Worm (Caenorhabditis elegans) whole organism, early embryonic: ENCODE measurements around the gene cng-1.

ENCODE experiments used
- B0310.2 ChIP-seq: sonication (generic microtip); optimal IDR thresholded peaks from 2 replicates; lab custom pipeline; 2016; ENCODE audit warnings: mild to moderate bottlenecking, missing genetic modification characterization, missing compliant biosample characterization
- F13C5.2 ChIP-seq: sonication (generic microtip); optimal IDR thresholded peaks from 2 replicates; lab custom pipeline; 2017; ENCODE audit warnings: mild to moderate bottlenecking, missing genetic modification characterization, inconsistent platforms, missing compliant biosample characterization
- aly-1 ChIP-seq: sonication (generic microtip); optimal IDR thresholded peaks from 2 replicates; lab custom pipeline; 2016; ENCODE audit warnings: missing genetic modification characterization, missing compliant biosample characterization
- ama-1 ChIP-seq: fragments of 150-350 bp; optimal IDR thresholded peaks from 2 replicates; lab custom pipeline; 2014
- ceh-13 ChIP-seq: fragments of 200-800 bp; sonication (Bioruptor generic); optimal IDR thresholded peaks from 2 replicates; lab custom pipeline; 2018; ENCODE audit warnings: mild to moderate bottlenecking, missing genetic modification characterization, missing compliant biosample characterization
- ceh-36 ChIP-seq: sonication (generic microtip); optimal IDR thresholded peaks from 2 replicates; lab custom pipeline; 2016; ENCODE audit warnings: missing genetic modification characterization, inconsistent platforms, missing compliant biosample characterization
- ets-7 ChIP-seq: sonication (generic microtip); optimal IDR thresholded peaks from 2 replicates; lab custom pipeline; 2016; ENCODE audit warnings: missing genotype, missing genetic modification characterization, missing compliant biosample characterization
- flt-1 ChIP-seq: fragments of 200-800 bp; sonication (Bioruptor generic); IDR thresholded peaks from 2 replicates; pipeline ENCODE4 v1.3.6; 2022; ENCODE audit warnings: missing genetic modification characterization, missing compliant biosample characterization
- hmbx-1 ChIP-seq: sonication (generic microtip); optimal IDR thresholded peaks from 2 replicates; lab custom pipeline; 2016; ENCODE audit warnings: mild to moderate bottlenecking, missing genetic modification characterization, missing compliant biosample characterization
- hmg-4 ChIP-seq: fragments of 200-800 bp; sonication (Bioruptor generic); optimal IDR thresholded peaks from 2 replicates; lab custom pipeline; 2018; ENCODE audit warnings: mild to moderate bottlenecking, missing genetic modification characterization, missing compliant biosample characterization
- hnd-1 ChIP-seq: sonication (generic microtip); optimal IDR thresholded peaks from 2 replicates; lab custom pipeline; 2016; ENCODE audit warnings: missing genetic modification characterization, missing compliant biosample characterization
- pes-1 ChIP-seq: fragments of 200-800 bp; sonication (Bioruptor generic); IDR thresholded peaks from 2 replicates; pipeline ENCODE4 v1.3.6; 2022; ENCODE audit warnings: missing genetic modification reagents, missing genetic modification characterization, missing compliant biosample characterization
- scrt-1 ChIP-seq: fragments of 200-800 bp; sonication (Bioruptor generic); IDR thresholded peaks from 2 replicates; pipeline ENCODE4 v1.3.6; 2022; ENCODE audit warnings: missing genetic modification characterization, missing compliant biosample characterization
- sea-1 ChIP-seq: fragments of 200-800 bp; sonication (Bioruptor generic); conservative IDR thresholded peaks from 2 replicates; pipeline ENCODE4 v1.3.6; 2022; ENCODE audit warnings: missing genetic modification characterization, missing compliant biosample characterization
- tbx-11 ChIP-seq: fragments of 200-800 bp; sonication (Bioruptor generic); IDR thresholded peaks from 2 replicates; pipeline ENCODE4 v1.3.6; 2022; ENCODE audit warnings: missing genetic modification characterization, missing compliant biosample characterization
- tbx-37 ChIP-seq: fragments of 200-800 bp; sonication (Bioruptor generic); conservative IDR thresholded peaks from 2 replicates; pipeline ENCODE4 v1.3.6; 2022; ENCODE audit warnings: missing genetic modification reagents, missing genetic modification characterization, missing compliant biosample characterization
- tra-4 ChIP-seq: sonication (generic microtip); optimal IDR thresholded peaks from 2 replicates; lab custom pipeline; 2017; ENCODE audit warnings: missing genetic modification characterization, missing compliant biosample characterization

Gene cng-1

DNA sequence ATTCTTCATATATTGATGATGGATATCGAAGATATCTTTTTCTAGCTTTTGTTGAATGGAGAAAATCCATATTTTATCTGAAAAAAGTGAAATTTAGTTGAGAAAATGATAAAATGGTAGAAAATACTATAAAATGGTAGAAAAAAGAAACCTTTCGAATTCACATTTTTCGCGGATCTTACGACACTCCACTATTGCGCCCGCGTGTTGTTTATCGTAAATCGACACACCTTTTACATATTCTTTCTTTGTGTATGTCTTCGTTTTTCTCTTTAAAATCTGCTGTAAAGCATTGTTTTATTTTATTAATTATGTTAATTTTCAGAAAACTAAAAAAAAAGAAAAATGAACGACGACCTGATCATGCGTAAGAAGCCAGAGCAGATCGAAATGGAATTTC is 40.4 kb downstream of the cng-1 start, which contains the start of the genes cdt-2 and T01C3.2:
cdt-2 (minus strand) TSS at position 284 of the 400 bp plus-strand sequence.
T01C3.2 (plus strand) TSS at position 326 of the 400 bp plus-strand sequence.
- no peak for TF ChIP-seq ceh-13 (GFP tag; lab: Kevin White, UChicago)
- TF ChIP-seq hmbx-1 (tag; lab: Kevin White, UChicago) = no peak
- TF ChIP-seq F13C5.2 (tag; lab: Kevin White, UChicago) = no peak
- TF ChIP-seq hnd-1 (tag; lab: Kevin White, UChicago) = no peak
- no peak for TF ChIP-seq sea-1
- no peak for TF ChIP-seq tra-4 (tag; lab: Kevin White, UChicago)
- TF ChIP-seq aly-1 (tag; lab: Kevin White, UChicago) = no peak
- no peak for TF ChIP-seq ceh-36 (tag; lab: Kevin White, UChicago)
- no peak for TF ChIP-seq scrt-1 (GFP tag; lab: Robert Waterston, UW)
- no peak for TF ChIP-seq tbx-37 (GFP tag; lab: Robert Waterston, UW)
- TF ChIP-seq ama-1 (lab: Kevin White, UChicago) = no peak
- no peak for TF ChIP-seq tbx-11 (GFP tag; lab: Robert Waterston, UW)
- TF ChIP-seq flt-1 (GFP tag; lab: Robert Waterston, UW) = no peak
- TF ChIP-seq hmg-4 (GFP tag; lab: Kevin White, UChicago) = no peak
- TF ChIP-seq ets-7 (tag; lab: Kevin White, UChicago) = no peak
- TF ChIP-seq pes-1 (GFP tag; lab: Robert Waterston, UW) = no peak
- TF ChIP-seq B0310.2 (tag; lab: Kevin White, UChicago) = no peak

DNA sequence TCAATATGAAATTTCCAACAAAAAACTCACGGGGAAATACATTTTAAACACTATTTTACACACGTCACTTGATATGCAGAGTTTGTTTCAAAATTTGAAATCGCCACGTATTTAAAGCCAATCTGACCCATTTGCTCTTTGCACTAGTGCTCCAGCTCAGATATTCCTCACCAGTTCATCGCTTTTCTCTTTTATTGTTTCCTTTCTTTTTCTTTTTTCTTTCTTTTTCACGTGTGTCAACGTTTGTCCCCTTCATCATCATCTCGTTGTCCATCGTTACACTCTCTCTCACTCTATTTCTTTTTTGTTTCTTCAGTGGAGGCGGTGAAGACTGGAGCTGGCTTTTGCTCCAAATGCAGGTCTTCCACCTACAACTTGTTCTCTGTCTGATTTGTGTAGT is 46.7 kb downstream of the cng-1 start, which contains the start of gene F02D8.4:
F02D8.4 (plus strand) TSS at position 301 of the 400 bp plus-strand sequence.
- no peak for TF ChIP-seq aly-1 (tag; lab: Kevin White, UChicago)
- TF ChIP-seq hmg-4 (GFP tag; lab: Kevin White, UChicago) = no peak
- no peak for TF ChIP-seq ceh-36 (tag; lab: Kevin White, UChicago)
- no peak for TF ChIP-seq scrt-1 (GFP tag; lab: Robert Waterston, UW)

ce11 chrV:14979937-14980336 is 51.3 kb downstream of the cng-1 start, which contains the start of gene xbx-1:
Gene xbx-1, plus strand, starts transcription at chrV:14980237.
- TF ChIP-seq pes-1 (GFP tag; lab: Robert Waterston, UW) (no peak), flt-1 (GFP tag; lab: Robert Waterston, UW) (no peak), scrt-1 (GFP tag; lab: Robert Waterston, UW) (no peak), ets-7 (tag; lab: Kevin White, UChicago) (no peak), ama-1 (lab: Kevin White, UChicago) (no peak), tbx-11 (GFP tag; lab: Robert Waterston, UW) (no peak), hmg-4 (GFP tag; lab: Kevin White, UChicago) (no peak), tbx-37 (GFP tag; lab: Robert Waterston, UW) (no peak)

DNA sequence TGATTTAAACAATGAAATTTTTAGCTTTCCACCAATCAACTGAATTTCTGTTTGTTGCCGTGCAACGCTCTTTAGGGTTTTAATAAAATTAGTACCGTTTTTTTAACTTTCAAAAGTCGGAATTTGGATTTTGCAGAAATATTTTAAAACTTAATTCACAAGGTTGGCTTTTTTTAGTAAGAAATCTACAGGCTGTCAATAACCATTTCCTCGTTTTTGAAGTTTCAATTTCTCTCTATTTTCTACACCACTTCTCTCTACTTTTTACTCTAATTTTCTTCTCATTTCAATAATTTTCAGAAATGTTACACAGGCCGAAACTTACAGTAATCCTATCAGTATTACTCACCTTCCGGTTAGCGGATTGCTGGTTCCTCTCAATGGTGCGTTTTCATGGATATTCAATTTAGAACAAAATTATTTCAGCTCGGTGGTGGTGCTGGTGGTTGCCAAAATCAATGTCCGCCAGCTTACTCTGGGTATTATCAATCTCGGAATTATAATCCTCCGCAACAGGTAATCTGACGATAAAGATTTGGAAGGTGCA is 53.0 kb downstream of the cng-1 start, which contains the start of the genes grd-12 and F02D8.1:
grd-12 (plus strand) TSS at position 301 of the 547 bp plus-strand sequence.
F02D8.1 (minus strand) TSS at position 497 of the 547 bp plus-strand sequence.
- TF ChIP-seq flt-1 (GFP tag; lab: Robert Waterston, UW) (no peak), hnd-1 (tag; lab: Kevin White, UChicago) (no peak), hmbx-1 (tag; lab: Kevin White, UChicago) (no peak), tbx-37 (GFP tag; lab: Robert Waterston, UW) (no peak), ceh-13 (GFP tag; lab: Kevin White, UChicago) (no peak), tra-4 (tag; lab: Kevin White, UChicago) (no peak), hmg-4 (GFP tag; lab: Kevin White, UChicago) (no peak), pes-1 (GFP tag; lab: Robert Waterston, UW) (no peak), F13C5.2 (tag; lab: Kevin White, UChicago) (no peak), aly-1 (tag; lab: Kevin White, UChicago) (no peak), ceh-36 (tag; lab: Kevin White, UChicago) (no peak), ama-1 (lab: Kevin White, UChicago) (no peak), sea-1 (no peak), ets-7 (tag; lab: Kevin White, UChicago) (no peak), scrt-1 (GFP tag; lab: Robert Waterston, UW) (no peak)
